Worm (Caenorhabditis elegans) whole organism, L4/young adult: ENCODE measurements around the gene ilys-4.

Experiments used
- W03F9.2 ChIP-seq: fragments of 150-350 bp; optimal IDR thresholded peaks from 2 replicates; lab custom pipeline; 2014; ENCODE audit warnings: missing biosample characterization, missing genetic modification characterization
- dao-5 ChIP-seq: sonication (generic microtip); optimal IDR thresholded peaks from 2 replicates; lab custom pipeline; 2016; ENCODE audit warnings: missing genotype, missing genetic modification characterization, moderate library complexity, missing compliant biosample characterization

- TF ChIP-seq W03F9.2 (tag; lab: Kevin White, UChicago): no peak
- no peak for TF ChIP-seq dao-5
Observed at ce11 chrIV:7897443-7897842, at the start of gene ilys-4.
